Worm (Caenorhabditis elegans) whole organism, L1 larva: ENCODE results near the gene F35H10.2.

Experiments used
- C04F5.9 ChIP-seq: sonication (generic microtip); optimal IDR thresholded peaks from 2 replicates; lab custom pipeline; 2016; ENCODE audit warnings: missing genetic modification characterization, missing compliant biosample characterization
- C34B4.2 ChIP-seq: sonication (generic microtip); optimal IDR thresholded peaks from 2 replicates; lab custom pipeline; 2017; ENCODE audit warnings: mild to moderate bottlenecking, missing genetic modification characterization, missing compliant biosample characterization
- F16B12.6 ChIP-seq: fragments of 150-350 bp; optimal IDR thresholded peaks from 2 replicates; lab custom pipeline; 2014; ENCODE audit warnings: missing biosample characterization, missing genetic modification characterization
- aha-1 ChIP-seq: fragments of 150-350 bp; optimal IDR thresholded peaks from 2 replicates; lab custom pipeline; 2014; ENCODE audit warnings: missing biosample characterization, missing genetic modification characterization
- aly-2 ChIP-seq: fragments of 150-350 bp; optimal IDR thresholded peaks from 2 replicates; lab custom pipeline; 2014; ENCODE audit warnings: missing biosample characterization, missing genetic modification characterization
- blmp-1 ChIP-seq: fragments of 150-350 bp; optimal IDR thresholded peaks from 2 replicates; lab custom pipeline; 2014; ENCODE audit warnings: missing biosample characterization, missing genetic modification characterization
- ceh-8 ChIP-seq: fragments of 200-800 bp; sonication (Bioruptor generic); optimal IDR thresholded peaks from 2 replicates; lab custom pipeline; 2018; ENCODE audit warnings: mild to moderate bottlenecking, missing genetic modification characterization, moderate library complexity, missing compliant biosample characterization
- ceh-82 ChIP-seq, 3 experiments: fragments of 150-350 bp in 1 of 3; sonication (generic microtip) in 2 of 3; optimal IDR thresholded peaks; 2 replicates each; lab custom pipeline; 2014 to 2017; ENCODE audit warnings: missing biosample characterization in 3 of 3, missing genetic modification characterization in 3 of 3
- dsc-1 ChIP-seq: sonication (generic microtip); optimal IDR thresholded peaks from 2 replicates; lab custom pipeline; 2016; ENCODE audit warnings: mild to moderate bottlenecking, missing genetic modification characterization, missing compliant biosample characterization
- efl-3 ChIP-seq: fragments of 200-800 bp; sonication (Bioruptor generic); optimal IDR thresholded peaks from 2 replicates; lab custom pipeline; 2018; ENCODE audit warnings: mild to moderate bottlenecking, missing genetic modification characterization, missing compliant biosample characterization
- elt-3 ChIP-seq, 6 experiments: fragments of 150-350 bp in 1 of 6; sonication (generic microtip); optimal IDR thresholded peaks; 2 replicates each; lab custom pipeline; 2017 to 2018; ENCODE audit warnings: missing biosample characterization in 6 of 6, missing genetic modification characterization in 6 of 6, inconsistent platforms in 1 of 6
- fkh-4 ChIP-seq: sonication (generic microtip); optimal IDR thresholded peaks from 2 replicates; lab custom pipeline; 2016; ENCODE audit warnings: missing compliant biosample characterization, missing genetic modification characterization, borderline replicate concordance
- fos-1 ChIP-seq: fragments of 150-350 bp; optimal IDR thresholded peaks from 2 replicates; lab custom pipeline; 2014; ENCODE audit warnings: missing biosample characterization, missing genetic modification characterization
- hlh-4 ChIP-seq: sonication (generic microtip); optimal IDR thresholded peaks from 2 replicates; lab custom pipeline; 2016; ENCODE audit warnings: mild to moderate bottlenecking, missing genetic modification characterization, missing compliant biosample characterization
- irx-1 ChIP-seq: sonication (generic microtip); optimal IDR thresholded peaks from 2 replicates; lab custom pipeline; 2016; ENCODE audit warnings: missing genetic modification characterization, missing compliant biosample characterization
- isw-1 ChIP-seq: fragments of 200-800 bp; sonication (Bioruptor generic); IDR thresholded peaks from 2 replicates; pipeline ENCODE4 v1.3.6; 2022; ENCODE audit warnings: missing genetic modification characterization, missing compliant biosample characterization
- jun-1 ChIP-seq: fragments of 150-350 bp; optimal IDR thresholded peaks from 2 replicates; lab custom pipeline; 2014; ENCODE audit warnings: missing biosample characterization, missing genetic modification reagents, missing genetic modification characterization
- lin-14 ChIP-seq: fragments of 200-800 bp; sonication (Bioruptor generic); optimal IDR thresholded peaks from 2 replicates; lab custom pipeline; 2018; ENCODE audit warnings: mild to moderate bottlenecking, missing genetic modification characterization, moderate library complexity, missing compliant biosample characterization
- lin-15B ChIP-seq: fragments of 150-350 bp; sonication (generic microtip); optimal IDR thresholded peaks from 3 replicates; lab custom pipeline; 2014; ENCODE audit warnings: missing biosample characterization, missing genetic modification characterization
- lin-39 ChIP-seq: fragments of 150-350 bp; optimal IDR thresholded peaks from 2 replicates; lab custom pipeline; 2014; ENCODE audit warnings: missing biosample characterization, missing genetic modification reagents, missing genetic modification characterization
- lsy-2 ChIP-seq, 2 experiments: fragments of 150-350 bp; optimal IDR thresholded peaks; 2 replicates each; lab custom pipeline; 2014; ENCODE audit warnings: missing biosample characterization in 2 of 2, missing genetic modification characterization in 2 of 2
- mab-9 ChIP-seq: fragments of 200-800 bp; sonication (Bioruptor generic); IDR thresholded peaks from 2 replicates; pipeline ENCODE4 v1.3.6; 2022; ENCODE audit warnings: missing genetic modification reagents, missing genetic modification characterization, missing compliant biosample characterization
- nhr-11 ChIP-seq: fragments of 150-350 bp; optimal IDR thresholded peaks from 2 replicates; lab custom pipeline; 2014; ENCODE audit warnings: missing biosample characterization, missing genetic modification characterization
- nhr-19 ChIP-seq: fragments of 200-800 bp; sonication (Bioruptor generic); conservative IDR thresholded peaks from 2 replicates; pipeline ENCODE4 v1.3.6; 2022; ENCODE audit warnings: missing genetic modification characterization, missing compliant biosample characterization
- nhr-237 ChIP-seq: fragments of 150-350 bp; optimal IDR thresholded peaks from 2 replicates; lab custom pipeline; 2014; ENCODE audit warnings: missing biosample characterization, missing genetic modification characterization
- nhr-47 ChIP-seq: sonication (generic microtip); optimal IDR thresholded peaks from 2 replicates; lab custom pipeline; 2016; ENCODE audit warnings: mild to moderate bottlenecking, missing genetic modification characterization, moderate library complexity, missing compliant biosample characterization
- nhr-84 ChIP-seq: sonication (generic microtip); optimal IDR thresholded peaks from 2 replicates; lab custom pipeline; 2017; ENCODE audit warnings: missing biosample characterization, missing genetic modification characterization
- nhr-90 ChIP-seq: sonication (generic microtip); optimal IDR thresholded peaks from 2 replicates; lab custom pipeline; 2016; ENCODE audit warnings: mild to moderate bottlenecking, missing genetic modification characterization, missing compliant biosample characterization; ENCODE audit not compliant: poor library complexity
- rnt-1 ChIP-seq: sonication (generic microtip); optimal IDR thresholded peaks from 2 replicates; lab custom pipeline; 2016; ENCODE audit warnings: mild to moderate bottlenecking, missing genetic modification characterization, moderate library complexity, missing compliant biosample characterization
- skn-1 ChIP-seq: fragments of 150-350 bp; optimal IDR thresholded peaks from 2 replicates; lab custom pipeline; 2014; ENCODE audit warnings: missing biosample characterization, missing genetic modification characterization
- snpc-4 ChIP-seq: fragments of 150-350 bp; optimal IDR thresholded peaks from 2 replicates; lab custom pipeline; 2014; ENCODE audit warnings: missing biosample characterization, missing genetic modification characterization
- sptf-1 ChIP-seq: fragments of 150-350 bp; optimal IDR thresholded peaks from 2 replicates; lab custom pipeline; 2014; ENCODE audit warnings: missing biosample characterization, missing genetic modification characterization
- tbx-2 ChIP-seq: sonication (generic microtip); optimal IDR thresholded peaks from 2 replicates; lab custom pipeline; 2016; ENCODE audit warnings: missing genetic modification characterization, missing compliant biosample characterization
- unc-62 ChIP-seq: fragments of 150-350 bp; optimal IDR thresholded peaks from 2 replicates; lab custom pipeline; 2014; ENCODE audit warnings: missing biosample characterization, missing genetic modification reagents, missing genetic modification characterization
- unc-98 ChIP-seq: fragments of 200-800 bp; sonication (Bioruptor generic); IDR thresholded peaks from 2 replicates; pipeline ENCODE4 v1.3.6; 2022; ENCODE audit warnings: missing genetic modification characterization, missing compliant biosample characterization
- vab-15 ChIP-seq: sonication (generic microtip); optimal IDR thresholded peaks from 2 replicates; lab custom pipeline; 2017; ENCODE audit warnings: missing genotype, mild to moderate bottlenecking, missing genetic modification characterization, missing compliant biosample characterization
- zag-1 ChIP-seq: fragments of 150-350 bp; optimal IDR thresholded peaks from 2 replicates; lab custom pipeline; 2014; ENCODE audit warnings: missing biosample characterization, missing genetic modification characterization
- zip-4 ChIP-seq: fragments of 200-800 bp; sonication (Bioruptor generic); optimal IDR thresholded peaks from 2 replicates; lab custom pipeline; 2018; ENCODE audit warnings: mild to moderate bottlenecking, missing genetic modification characterization, moderate library complexity, missing compliant biosample characterization
- ztf-11 ChIP-seq, 2 experiments: sonication (generic microtip); optimal IDR thresholded peaks; 2 replicates each; lab custom pipeline; 2016 to 2017; ENCODE audit warnings: missing genetic modification characterization in 2 of 2, missing biosample characterization in 1 of 2, missing compliant biosample characterization in 1 of 2
- ztf-4 ChIP-seq: fragments of 150-350 bp; optimal IDR thresholded peaks from 2 replicates; lab custom pipeline; 2014; ENCODE audit warnings: missing biosample characterization, missing genetic modification characterization

The F35H10.2 gene

DNA sequence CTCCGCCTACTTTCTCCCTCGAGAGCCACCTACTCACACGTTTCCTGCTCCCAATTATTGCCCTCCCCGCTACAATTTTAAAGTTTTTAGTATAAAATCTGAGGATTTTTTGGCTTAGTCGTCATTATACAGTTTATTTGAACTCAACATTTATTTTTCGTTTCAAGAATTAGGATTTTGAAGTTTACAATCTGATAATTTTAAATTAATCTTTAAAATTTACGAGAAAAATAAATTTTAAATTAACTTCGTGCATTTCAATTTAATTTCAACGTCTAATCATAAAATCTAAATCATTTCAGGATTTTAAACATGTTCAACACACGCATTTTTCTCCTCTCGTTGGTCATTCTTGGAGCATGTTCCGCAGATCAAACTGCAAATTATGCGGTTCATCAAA is at the start of gene F35H10.2:
Gene F35H10.2 (plus strand): TSS at position 301 of the 400 bp plus-strand sequence.
- no peak for TF ChIP-seq F16B12.6 (tag; lab: Kevin White, UChicago)
- no peak for TF ChIP-seq fkh-4
- no peak for TF ChIP-seq ztf-11 (tag; optimal IDR thresholded peaks at IDR 0.05; lab: Kevin White, UChicago)
- no peak for TF ChIP-seq zip-4 (GFP tag; lab: Kevin White, UChicago)

DNA sequence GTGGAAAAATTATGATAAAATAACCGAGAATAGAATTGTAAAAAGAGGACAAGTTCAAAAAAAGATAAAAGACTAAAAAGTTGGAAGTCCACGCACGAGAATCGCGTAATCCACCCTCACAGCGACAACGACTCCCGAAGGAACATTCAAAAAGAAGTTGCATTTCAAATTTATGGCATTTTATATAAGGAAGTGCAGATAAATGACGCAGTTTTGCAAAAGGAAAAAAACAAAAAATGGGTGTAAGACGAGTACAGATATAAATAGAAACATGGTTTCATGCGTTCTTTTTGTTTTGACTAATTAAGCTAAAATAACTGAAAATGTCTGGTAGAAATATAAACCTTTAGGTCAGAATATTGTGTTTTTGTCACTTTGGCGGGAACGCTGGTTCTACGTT is 45.8 kb upstream of the F35H10.2 start:
- no peak for TF ChIP-seq rnt-1 (tag; lab: Kevin White, UChicago)
- TF ChIP-seq blmp-1 (tag; lab: Kevin White, UChicago) = no peak
- no peak for TF ChIP-seq aly-2 (tag; lab: Kevin White, UChicago)
- no peak for TF ChIP-seq hlh-4
- TF ChIP-seq dsc-1 (tag; lab: Kevin White, UChicago) = no peak
- no peak for TF ChIP-seq snpc-4 (tag; lab: Kevin White, UChicago)
- no peak for TF ChIP-seq lsy-2 (tag; optimal IDR thresholded peaks at IDR 0.05; lab: Kevin White, UChicago)
- TF ChIP-seq elt-3 (tag; optimal IDR thresholded peaks at IDR 0.05; lab: Kevin White, UChicago) = no peak

DNA sequence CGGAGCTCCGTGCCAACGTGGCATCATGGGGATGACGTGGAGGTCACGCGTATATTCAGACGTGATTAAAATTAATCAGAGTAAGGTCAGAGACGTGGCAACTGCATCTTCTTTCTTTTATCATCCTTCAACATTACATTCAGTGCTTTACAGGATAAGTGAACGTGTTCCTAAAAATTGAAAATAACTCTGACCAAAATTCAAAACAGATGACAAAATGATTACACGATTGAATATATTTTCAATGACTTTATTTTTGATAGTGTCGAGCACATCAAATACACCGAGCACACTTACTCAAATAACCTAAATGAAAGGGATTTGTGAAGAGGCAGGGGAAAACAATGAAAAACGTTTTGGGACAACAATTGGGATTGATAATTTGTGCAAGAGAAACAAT is 42.7 kb upstream of the F35H10.2 start, which contains the start of gene K07H8.9:
Gene K07H8.9 (minus strand): TSS at position 125 of the 400 bp plus-strand sequence.
- TF ChIP-seq ceh-82 (tag; optimal IDR thresholded peaks at IDR 0.05; lab: Kevin White, UChicago) (no peak), nhr-11 (tag; lab: Kevin White, UChicago) (no peak)

DNA sequence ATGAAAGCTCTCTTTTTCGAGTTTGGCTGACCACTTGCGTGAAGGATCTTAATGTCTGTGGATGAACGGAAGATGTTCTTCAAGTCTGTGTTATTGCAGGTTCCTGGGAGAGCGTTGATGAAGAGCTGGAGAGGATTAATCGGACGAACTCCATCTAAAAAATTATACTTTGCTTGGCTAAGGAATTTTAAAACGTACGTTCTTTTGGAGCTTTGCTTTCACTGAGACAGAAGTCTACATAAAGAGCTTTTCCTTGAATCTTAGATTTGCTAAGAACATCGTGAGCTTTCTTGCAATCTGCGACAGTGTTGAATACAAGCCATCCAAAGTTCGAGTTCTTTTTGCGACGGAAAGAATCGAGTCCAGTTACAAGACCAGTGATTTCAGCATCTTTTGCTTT is 41.7 kb upstream of the F35H10.2 start:
- TF ChIP-seq fos-1 (tag; lab: Kevin White, UChicago) = no peak
- no peak for TF ChIP-seq C34B4.2
- no peak for TF ChIP-seq nhr-90 (tag; lab: Kevin White, UChicago)
- TF ChIP-seq vab-15 (tag; lab: Kevin White, UChicago) = no peak
- no peak for TF ChIP-seq nhr-237 (tag; lab: Kevin White, UChicago)
- no peak for TF ChIP-seq ztf-4 (tag; lab: Kevin White, UChicago)
- TF ChIP-seq F16B12.6 (tag; lab: Kevin White, UChicago) = no peak
- no peak for TF ChIP-seq nhr-19 (GFP tag; lab: Robert Waterston, UW)
- no peak for TF ChIP-seq jun-1
- no peak for TF ChIP-seq aha-1
- no peak for TF ChIP-seq skn-1 (tag; lab: Kevin White, UChicago)
- TF ChIP-seq lin-39 (tag; lab: Kevin White, UChicago) = no peak
- no peak for TF ChIP-seq isw-1 (GFP tag; lab: Robert Waterston, UW)
- no peak for TF ChIP-seq snpc-4 (tag; lab: Kevin White, UChicago)
- no peak for TF ChIP-seq unc-98
- no peak for TF ChIP-seq ztf-11 (tag; optimal IDR thresholded peaks at IDR 0.05; lab: Kevin White, UChicago)
- no peak for TF ChIP-seq sptf-1
- no peak for TF ChIP-seq elt-3 (tag; optimal IDR thresholded peaks at IDR 0.05; lab: Kevin White, UChicago)
- no peak for TF ChIP-seq zag-1 (tag; lab: Kevin White, UChicago)

DNA sequence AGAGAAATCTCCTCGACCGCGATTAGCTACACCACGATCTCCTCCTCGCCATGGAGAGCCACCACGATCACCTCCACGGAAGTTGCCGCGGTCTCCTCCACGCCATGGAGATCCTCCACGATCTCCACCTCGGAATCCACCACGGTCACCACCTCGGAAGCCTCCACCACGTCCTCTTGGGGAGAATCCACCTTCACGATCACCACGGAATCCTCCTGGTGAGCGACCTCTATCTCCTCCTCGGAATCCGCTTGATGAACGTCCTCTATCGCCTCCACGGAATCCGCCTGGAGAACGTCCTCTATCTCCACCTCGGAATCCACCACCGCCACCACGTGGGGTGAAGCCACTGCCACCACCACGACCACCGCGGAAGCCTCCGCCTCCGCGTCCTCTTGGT is 39.9 kb upstream of the F35H10.2 start:
- no peak for TF ChIP-seq vab-15 (tag; lab: Kevin White, UChicago)
- TF ChIP-seq ceh-8 = peak; percentile 1
- TF ChIP-seq snpc-4 (tag; lab: Kevin White, UChicago) = no peak
- no peak for TF ChIP-seq efl-3 (GFP tag; lab: Kevin White, UChicago)
- TF ChIP-seq, all 84 proteins: peak for 1

DNA sequence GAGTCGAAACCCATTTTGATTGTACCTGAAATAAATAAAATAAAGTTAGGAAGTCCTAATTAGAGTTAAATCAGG is 39.7 kb upstream of the F35H10.2 start, which contains the start of gene nucl-1:
Gene nucl-1 (minus strand): TSS at position 26 of the 75 bp plus-strand sequence.
- TF ChIP-seq vab-15 (tag; lab: Kevin White, UChicago) = no peak
- no peak for TF ChIP-seq skn-1 (tag; lab: Kevin White, UChicago)
- TF ChIP-seq lin-14 (GFP tag; lab: Kevin White, UChicago) = no peak
- no peak for TF ChIP-seq nhr-47 (tag; lab: Kevin White, UChicago)
- TF ChIP-seq jun-1 = no peak
- TF ChIP-seq nhr-90 (tag; lab: Kevin White, UChicago) = no peak
- TF ChIP-seq lsy-2 (tag; optimal IDR thresholded peaks at IDR 0.05; lab: Kevin White, UChicago) = no peak
- no peak for TF ChIP-seq ceh-82 (tag; optimal IDR thresholded peaks at IDR 0.05; lab: Kevin White, UChicago)
- TF ChIP-seq nhr-19 (GFP tag; lab: Robert Waterston, UW) = no peak
- TF ChIP-seq irx-1 (tag; lab: Kevin White, UChicago) = no peak
- no peak for TF ChIP-seq tbx-2
- TF ChIP-seq ceh-8 = no peak
- no peak for TF ChIP-seq C04F5.9
- no peak for TF ChIP-seq elt-3 (tag; optimal IDR thresholded peaks at IDR 0.05; lab: Kevin White, UChicago)
- TF ChIP-seq unc-62 (GFP tag; lab: Kevin White, UChicago) = no peak
- no peak for TF ChIP-seq zip-4 (GFP tag; lab: Kevin White, UChicago)
- TF ChIP-seq lin-15B (tag; lab: Kevin White, UChicago) = no peak
- no peak for TF ChIP-seq mab-9 (GFP tag; lab: Robert Waterston, UW)
- no peak for TF ChIP-seq aly-2 (tag; lab: Kevin White, UChicago)
- TF ChIP-seq nhr-84 (tag; lab: Kevin White, UChicago) = no peak
